Comparison of ENCODE assay signal across 4 worm cellular contexts in the genomic region with DNA sequence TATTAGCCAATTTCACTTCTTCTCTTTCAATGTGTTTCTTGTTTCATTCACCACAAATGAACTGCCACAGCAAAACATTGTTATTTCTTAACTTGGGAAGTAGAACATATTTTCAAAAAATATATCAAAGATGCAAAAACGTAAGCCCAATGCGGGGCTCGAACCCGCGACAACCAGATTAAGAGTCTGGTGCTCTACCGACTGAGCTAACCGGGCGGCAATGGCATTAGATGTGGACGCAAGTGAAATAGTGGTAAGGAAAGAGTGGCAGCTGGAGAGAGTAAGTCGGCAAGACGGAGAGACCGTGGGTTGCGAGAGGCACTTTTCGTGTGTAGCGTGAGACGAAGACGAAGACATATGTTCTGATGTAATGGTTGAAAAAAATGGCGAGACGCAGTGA.
TF ChIP-seq lines count a peak whose summit lies in the region.

No protein-coding gene starts in this region.

TF ChIP-seq in whole organism, L2 larva, 48 proteins besides CTCF, POLR2A, EP300 and RAD21 (continued from another document):
- TF ChIP-seq sem-4 (tag; optimal IDR thresholded peaks at IDR 0.05; lab: Kevin White, UChicago) (peak; percentile 72), sma-3 (GFP tag; optimal IDR thresholded peaks at IDR 0.05; lab: Kevin White, UChicago) (peak; percentile 73), Y55F3AM.14 (GFP tag; optimal IDR thresholded peaks at IDR 0.05; lab: Kevin White, UChicago) (peak; percentile 68), mdl-1 (tag; optimal IDR thresholded peaks at IDR 0.05; lab: Kevin White, UChicago) (peak in 1 of 2 experiments; percentile 42), nhr-77 (tag; optimal IDR thresholded peaks at IDR 0.05; lab: Kevin White, UChicago) (no peak), lin-13 (GFP tag; optimal IDR thresholded peaks at IDR 0.05; lab: Kevin White, UChicago) (peak; percentile 76), lin-11 (tag; optimal IDR thresholded peaks at IDR 0.05; lab: Kevin White, UChicago) (peak; percentile 39), nhr-25 (tag; optimal IDR thresholded peaks at IDR 0.05; lab: Kevin White, UChicago) (no peak), fos-1 (tag; optimal IDR thresholded peaks at IDR 0.05; lab: Kevin White, UChicago) (peak; percentile 66), ztf-11 (tag; optimal IDR thresholded peaks at IDR 0.05; lab: Kevin White, UChicago) (no peak), gmeb-1 (tag; optimal IDR thresholded peaks at IDR 0.05; lab: Kevin White, UChicago) (no peak), nhr-237 (tag; optimal IDR thresholded peaks at IDR 0.05; lab: Kevin White, UChicago) (no peak), zag-1 (tag; optimal IDR thresholded peaks at IDR 0.05; lab: Kevin White, UChicago) (peak; percentile 46), nhr-6 (tag; optimal IDR thresholded peaks at IDR 0.05; lab: Kevin White, UChicago) (no peak), crh-2 (tag; optimal IDR thresholded peaks at IDR 0.05; lab: Kevin White, UChicago) (peak; percentile 72), egl-27 (tag; optimal IDR thresholded peaks at IDR 0.05; lab: Kevin White, UChicago) (peak; percentile 66), ztf-4 (tag; optimal IDR thresholded peaks at IDR 0.05; lab: Kevin White, UChicago) (no peak), R02D3.7 (tag; optimal IDR thresholded peaks at IDR 0.05; lab: Kevin White, UChicago) (no peak), elt-3 (tag; optimal IDR thresholded peaks at IDR 0.05; lab: Kevin White, UChicago) (no peak), nhr-12 (tag; optimal IDR thresholded peaks at IDR 0.05; lab: Kevin White, UChicago) (peak; percentile 46), lsy-2 (tag; optimal IDR thresholded peaks at IDR 0.05; lab: Kevin White, UChicago) (peak in 1 of 2 experiments; percentile 66), F13H6.1 (tag; optimal IDR thresholded peaks at IDR 0.05; lab: Kevin White, UChicago) (peak; percentile 77), dmd-4 (tag; optimal IDR thresholded peaks at IDR 0.05; lab: Kevin White, UChicago) (no peak), blmp-1 (tag; optimal IDR thresholded peaks at IDR 0.05; lab: Kevin White, UChicago; ENCODE audit: insufficient read depth) (no peak), ceh-82 (tag; optimal IDR thresholded peaks at IDR 0.05; lab: Kevin White, UChicago) (peak; percentile 27), skn-1 (tag; optimal IDR thresholded peaks at IDR 0.05; lab: Kevin White, UChicago) (no peak)
TF ChIP-seq in whole organism, L2 larva: peak in this region for 23.

TF ChIP-seq in whole organism, L4 larva, 104 proteins besides CTCF, POLR2A, EP300 and RAD21 (continued from another document and continues in another):
- TF ChIP-seq ztf-7 (tag; optimal IDR thresholded peaks at IDR 0.05; lab: Kevin White, UChicago), result peak; percentile 80
- peak; percentile 97 for TF ChIP-seq ctbp-1 (GFP tag; IDR thresholded peaks at IDR 0.05; lab: Robert Waterston, UW)
- peak; percentile 56 for TF ChIP-seq nhr-77 (tag; optimal IDR thresholded peaks at IDR 0.05; lab: Kevin White, UChicago)
- peak; percentile 79 for TF ChIP-seq nhr-102 (tag; optimal IDR thresholded peaks at IDR 0.05; lab: Kevin White, UChicago)
- peak; percentile 83 for TF ChIP-seq gei-8 (GFP tag; optimal IDR thresholded peaks at IDR 0.05; lab: Kevin White, UChicago)
- TF ChIP-seq ceh-62 (tag; optimal IDR thresholded peaks at IDR 0.05; lab: Kevin White, UChicago), result no peak
- no peak for TF ChIP-seq snpc-4 (tag; optimal IDR thresholded peaks at IDR 0.05; lab: Kevin White, UChicago)
- TF ChIP-seq fkh-10 (GFP tag; optimal IDR thresholded peaks at IDR 0.05; lab: Kevin White, UChicago), result peak; percentile 65
- peak; percentile 85 for TF ChIP-seq dve-1 (tag; optimal IDR thresholded peaks at IDR 0.05; lab: Kevin White, UChicago; ENCODE audit: insufficient read depth)
- TF ChIP-seq mep-1 (tag; optimal IDR thresholded peaks at IDR 0.05; lab: Kevin White, UChicago), result no peak
- TF ChIP-seq lin-29 (GFP tag; IDR thresholded peaks at IDR 0.05; lab: Robert Waterston, UW), result peak; percentile 46; the same call in 1 of the 2 replicates
- TF ChIP-seq nhr-111 (GFP tag; optimal IDR thresholded peaks at IDR 0.05; lab: Kevin White, UChicago), result peak; percentile 92
- TF ChIP-seq unc-39 (tag; optimal IDR thresholded peaks at IDR 0.05; lab: Kevin White, UChicago), result no peak
- TF ChIP-seq jun-1 (tag; optimal IDR thresholded peaks at IDR 0.05; lab: Kevin White, UChicago), result peak; percentile 73
- peak; percentile 82 for TF ChIP-seq lin-38 (GFP tag; IDR thresholded peaks at IDR 0.05; lab: Robert Waterston, UW)
- TF ChIP-seq daf-16 (GFP tag; optimal IDR thresholded peaks at IDR 0.05; lab: Kevin White, UChicago), result peak; percentile 44 to 93
- peak; percentile 72 for TF ChIP-seq daf-16 (tag; optimal IDR thresholded peaks at IDR 0.05; lab: Kevin White, UChicago)
- peak; percentile 37 for TF ChIP-seq F49E8.2 (tag; optimal IDR thresholded peaks at IDR 0.05; lab: Kevin White, UChicago; ENCODE audit: borderline replicate concordance)
- TF ChIP-seq mdt-29 (GFP tag; IDR thresholded peaks at IDR 0.05; lab: Robert Waterston, UW), result no peak
- peak; percentile 10 for TF ChIP-seq R02D3.7 (tag; optimal IDR thresholded peaks at IDR 0.05; lab: Kevin White, UChicago)
- peak; percentile 77 for TF ChIP-seq ces-1 (GFP tag; optimal IDR thresholded peaks at IDR 0.05; lab: Kevin White, UChicago)
- peak; percentile 60 for TF ChIP-seq nhr-28 (tag; optimal IDR thresholded peaks at IDR 0.05; lab: Kevin White, UChicago)
- peak; percentile 27 to 63 for TF ChIP-seq mdl-1 (tag; optimal IDR thresholded peaks at IDR 0.05; lab: Kevin White, UChicago)
- TF ChIP-seq ceh-28 (tag; optimal IDR thresholded peaks at IDR 0.05; lab: Kevin White, UChicago), result no peak
- peak; percentile 78 for TF ChIP-seq F37D6.2 (tag; optimal IDR thresholded peaks at IDR 0.05; lab: Kevin White, UChicago)
- TF ChIP-seq F44E2.7 (GFP tag; IDR thresholded peaks at IDR 0.05; lab: Robert Waterston, UW), result 0 out of 2 replicates have a peak, but pooled peaks have one; percentile 77
- TF ChIP-seq ZK546.5 (tag; optimal IDR thresholded peaks at IDR 0.05; lab: Kevin White, UChicago), result no peak
- TF ChIP-seq set-16 (GFP tag; IDR thresholded peaks at IDR 0.05; lab: Robert Waterston, UW), result no peak
- TF ChIP-seq arid-1 (GFP tag; conservative IDR thresholded peaks at IDR 0.05; lab: Robert Waterston, UW), result peak; percentile 94
- peak; percentile 80 for TF ChIP-seq ZK337.2 (GFP tag; IDR thresholded peaks at IDR 0.05; lab: Robert Waterston, UW)
- TF ChIP-seq fos-1 (tag; optimal IDR thresholded peaks at IDR 0.05; lab: Kevin White, UChicago), result no peak
- TF ChIP-seq dmd-6 (GFP tag; IDR thresholded peaks at IDR 0.05; lab: Robert Waterston, UW), result peak; percentile 81
- peak; percentile 74 for TF ChIP-seq Y48G9A.11 (GFP tag; IDR thresholded peaks at IDR 0.05; lab: Robert Waterston, UW)
- TF ChIP-seq hlh-30 (tag; optimal IDR thresholded peaks at IDR 0.05; lab: Kevin White, UChicago; ENCODE audit: insufficient read depth), result peak; percentile 81

TF ChIP-seq in whole organism, late embryonic, 69 proteins besides CTCF, POLR2A, EP300 and RAD21 (continued from another document and continues in another):
- peak; percentile 89 for TF ChIP-seq C08G9.2 (tag; optimal IDR thresholded peaks at IDR 0.05; lab: Kevin White, UChicago)
- TF ChIP-seq ceh-19 (GFP tag; optimal IDR thresholded peaks at IDR 0.05; lab: Kevin White, UChicago), result peak; percentile 97
- TF ChIP-seq madf-2 (tag; optimal IDR thresholded peaks at IDR 0.05; lab: Kevin White, UChicago), result peak; percentile 93
- TF ChIP-seq elt-4 (tag; optimal IDR thresholded peaks at IDR 0.05; lab: Kevin White, UChicago), result peak; percentile 77
- peak; percentile 57 for TF ChIP-seq odd-2 (tag; optimal IDR thresholded peaks at IDR 0.05; lab: Kevin White, UChicago)
- peak; percentile 87 for TF ChIP-seq pag-3 (tag; optimal IDR thresholded peaks at IDR 0.05; lab: Kevin White, UChicago; ENCODE audit: borderline replicate concordance)
- peak; percentile 82 for TF ChIP-seq pqm-1 (tag; optimal IDR thresholded peaks at IDR 0.05; lab: Kevin White, UChicago)
- TF ChIP-seq ama-1 (optimal IDR thresholded peaks at IDR 0.05; lab: Kevin White, UChicago), result no peak
- TF ChIP-seq T23F11.4 (GFP tag; optimal IDR thresholded peaks at IDR 0.05; lab: Kevin White, UChicago), result peak; percentile 94
- TF ChIP-seq K09A11.1 (tag; optimal IDR thresholded peaks at IDR 0.05; lab: Kevin White, UChicago; ENCODE audit: insufficient read depth), result peak; percentile 84
- no peak for TF ChIP-seq pha-4 (tag; optimal IDR thresholded peaks at IDR 0.05; lab: Kevin White, UChicago)
- peak; percentile 82 for TF ChIP-seq ceh-9 (tag; optimal IDR thresholded peaks at IDR 0.05; lab: Kevin White, UChicago)
- TF ChIP-seq unc-3 (GFP tag; conservative IDR thresholded peaks at IDR 0.05; lab: Robert Waterston, UW), result peak; percentile 98
- peak; percentile 89 for TF ChIP-seq unc-3 (tag; optimal IDR thresholded peaks at IDR 0.05; lab: Kevin White, UChicago)
- TF ChIP-seq ref-2 (tag; optimal IDR thresholded peaks at IDR 0.05; lab: Kevin White, UChicago), result no peak
- TF ChIP-seq dve-1 (tag; optimal IDR thresholded peaks at IDR 0.05; lab: Kevin White, UChicago), result peak; percentile 96
- peak; percentile 96 for TF ChIP-seq pat-9 (tag; optimal IDR thresholded peaks at IDR 0.05; lab: Kevin White, UChicago)
- TF ChIP-seq ahr-1 (tag; optimal IDR thresholded peaks at IDR 0.05; lab: Kevin White, UChicago), result peak; percentile 90
- peak; percentile 96 for TF ChIP-seq fkh-6 (tag; optimal IDR thresholded peaks at IDR 0.05; lab: Kevin White, UChicago)
- no peak for TF ChIP-seq ceh-22 (tag; optimal IDR thresholded peaks at IDR 0.05; lab: Kevin White, UChicago)
- peak; percentile 97 for TF ChIP-seq ztf-16 (tag; optimal IDR thresholded peaks at IDR 0.05; lab: Kevin White, UChicago)
- peak; percentile 89 for TF ChIP-seq ceh-48 (tag; optimal IDR thresholded peaks at IDR 0.05; lab: Kevin White, UChicago)
- peak; percentile 94 for TF ChIP-seq ceh-2 (tag; optimal IDR thresholded peaks at IDR 0.05; lab: Kevin White, UChicago)
- peak; percentile 93 for TF ChIP-seq lim-6 (tag; optimal IDR thresholded peaks at IDR 0.05; lab: Kevin White, UChicago)
- peak; percentile 95 for TF ChIP-seq C38D4.7 (GFP tag; optimal IDR thresholded peaks at IDR 0.05; lab: Kevin White, UChicago)
- peak; percentile 93 for TF ChIP-seq hlh-13 (GFP tag; optimal IDR thresholded peaks at IDR 0.05; lab: Kevin White, UChicago)
- TF ChIP-seq mec-3 (tag; optimal IDR thresholded peaks at IDR 0.05; lab: Kevin White, UChicago; ENCODE audit: borderline replicate concordance), result peak; percentile 76
- TF ChIP-seq npax-4 (tag; optimal IDR thresholded peaks at IDR 0.05; lab: Kevin White, UChicago), result peak; percentile 93
- peak; percentile 92 for TF ChIP-seq fax-1 (tag; optimal IDR thresholded peaks at IDR 0.05; lab: Kevin White, UChicago)
- TF ChIP-seq che-1 (tag; optimal IDR thresholded peaks at IDR 0.05; lab: Kevin White, UChicago), result peak; percentile 96
- TF ChIP-seq nhr-232 (tag; optimal IDR thresholded peaks at IDR 0.05; lab: Kevin White, UChicago), result peak; percentile 93
- peak; percentile 83 for TF ChIP-seq nfya-1 (tag; optimal IDR thresholded peaks at IDR 0.05; lab: Kevin White, UChicago)
- peak; percentile 95 for TF ChIP-seq hlh-8 (tag; optimal IDR thresholded peaks at IDR 0.05; lab: Kevin White, UChicago)
- no peak; the same call in 1 of the 2 replicates for TF ChIP-seq ceh-45 (GFP tag; IDR thresholded peaks at IDR 0.05; lab: Robert Waterston, UW)
- TF ChIP-seq ceh-6 (GFP tag; optimal IDR thresholded peaks at IDR 0.05; lab: Kevin White, UChicago), result peak; percentile 97
- peak; percentile 86 for TF ChIP-seq ceh-30 (tag; optimal IDR thresholded peaks at IDR 0.05; lab: Kevin White, UChicago)

TF ChIP-seq in whole organism, mixed stage, embryonic, 35 proteins besides CTCF, POLR2A, EP300 and RAD21 (continued from another document):
- TF ChIP-seq unc-120 (tag; optimal IDR thresholded peaks at IDR 0.05; lab: Kevin White, UChicago; ENCODE audit: poor library complexity, severe bottlenecking) (peak; percentile 98), snpc-4 (tag; optimal IDR thresholded peaks at IDR 0.05; lab: Kevin White, UChicago) (no peak), tbx-8 (GFP tag; optimal IDR thresholded peaks at IDR 0.05; lab: Kevin White, UChicago) (peak; percentile 93), nhr-237 (tag; optimal IDR thresholded peaks at IDR 0.05; lab: Kevin White, UChicago) (peak; percentile 60), drap-1 (GFP tag; optimal IDR thresholded peaks at IDR 0.05; lab: Kevin White, UChicago) (peak; percentile 98), nhr-12 (tag; optimal IDR thresholded peaks at IDR 0.05; lab: Kevin White, UChicago) (peak; percentile 70), nhr-28 (tag; optimal IDR thresholded peaks at IDR 0.05; lab: Kevin White, UChicago) (peak; percentile 75), nhr-2 (tag; optimal IDR thresholded peaks at IDR 0.05; lab: Kevin White, UChicago) (no peak)
